Fruit fly (Drosophila melanogaster): Measurements from ENCODE around the gene Fpgs2.

The Fpgs2 gene

dm6 chr2L:3882172-3882571, 31.9 kb downstream of the Fpgs2 start (continued):
- TF ChIP-seq CG31441 (GFP tag; IDR thresholded peaks at IDR 0.05) (peak; percentile 34; the same call in 1 of the 2 replicates), ci (GFP tag; IDR thresholded peaks at IDR 0.05) (peak; percentile 70; the same call in 2 of the 3 replicates), Atf6 (GFP tag; IDR thresholded peaks at IDR 0.05) (peak; percentile 58; the same call in 1 of the 2 replicates), dati (GFP tag; IDR thresholded peaks at IDR 0.05) (no peak), CG13287 (GFP tag; IDR thresholded peaks at IDR 0.05; ENCODE audit: partially characterized antibody) (no peak), chif (GFP tag; optimal IDR thresholded peaks at IDR 0.05) (peak; percentile 12 to 25), tap (tag; optimal IDR thresholded peaks at IDR 0.05) (no peak), lab (GFP tag; optimal IDR thresholded peaks at IDR 0.05) (peak; percentile 54), psq (GFP tag; optimal IDR thresholded peaks at IDR 0.05) (no peak), sens (GFP tag) (peak; percentile 89), CG12942 (GFP tag; optimal IDR thresholded peaks at IDR 0.05) (peak; percentile 16), CG34422 (GFP tag; IDR thresholded peaks at IDR 0.05) (peak; percentile 47; the same call in 1 of the 3 replicates), Sox102F (GFP tag; optimal IDR thresholded peaks at IDR 0.05) (peak; percentile 66), CG14441 (GFP tag; IDR thresholded peaks at IDR 0.05) (no peak), Ets97D (GFP tag; optimal IDR thresholded peaks at IDR 0.05) (no peak), hb (GFP tag; IDR thresholded peaks at IDR 0.05; ENCODE audit: partially characterized antibody) (no peak), Sry-β (GFP tag; optimal IDR thresholded peaks at IDR 0.05) (no peak), Atf3 (GFP tag; optimal IDR thresholded peaks at IDR 0.05) (no peak), pum (GFP tag; optimal IDR thresholded peaks at IDR 0.05) (no peak), CG3847 (GFP tag; IDR thresholded peaks at IDR 0.05) (0 out of 2 replicates have a peak, but pooled peaks have one; percentile 32), Meics (GFP tag; optimal IDR thresholded peaks at IDR 0.05) (peak; percentile 30), Dfd (GFP tag; optimal IDR thresholded peaks at IDR 0.05) (no peak), row (GFP tag; IDR thresholded peaks at IDR 0.05) (peak; percentile 65), az2 (GFP tag; optimal IDR thresholded peaks at IDR 0.05) (peak; percentile 31), Rx (GFP tag; IDR thresholded peaks at IDR 0.05) (peak; percentile 45; the same call in 1 of the 2 replicates), Mes4 (GFP tag; optimal IDR thresholded peaks at IDR 0.05) (no peak), zf30C (GFP tag; optimal IDR thresholded peaks at IDR 0.05) (no peak), mam (GFP tag; optimal IDR thresholded peaks at IDR 0.05) (peak; percentile 2), CG9437 (GFP tag; optimal IDR thresholded peaks at IDR 0.05) (peak; percentile 18), tgo (GFP tag; IDR thresholded peaks at IDR 0.05) (peak; percentile 45; the same call in 2 of the 3 replicates), PHDP (tag; optimal IDR thresholded peaks at IDR 0.05) (peak; percentile 51), CG2116 (GFP tag; optimal IDR thresholded peaks at IDR 0.05) (no peak), cg (GFP tag; optimal IDR thresholded peaks at IDR 0.05) (no peak), CG32532 (GFP tag; IDR thresholded peaks at IDR 0.05) (peak; percentile 46; the same call in 1 of the 2 replicates), CG3995 (GFP tag; optimal IDR thresholded peaks at IDR 0.05) (no peak), lmd (GFP tag; IDR thresholded peaks at IDR 0.05) (peak; percentile 54; the same call in 1 of the 2 replicates), MBD-R2 (GFP tag; IDR thresholded peaks at IDR 0.05) (peak; percentile 28; the same call in 1 of the 2 replicates), CG1603 (tag; optimal IDR thresholded peaks at IDR 0.05) (peak; percentile 43), chn (GFP tag; optimal IDR thresholded peaks at IDR 0.05) (no peak), ttk (GFP tag; IDR thresholded peaks at IDR 0.05) (0 out of 2 replicates have a peak, but pooled peaks have one; percentile 37), cwo (GFP tag; optimal IDR thresholded peaks at IDR 0.05) (peak; percentile 11), CG9727 (GFP tag; optimal IDR thresholded peaks at IDR 0.05) (peak; percentile 31), hkb (optimal IDR thresholded peaks at IDR 0.05) (no peak), hkb (GFP tag; IDR thresholded peaks at IDR 0.05) (peak; percentile 66), Aef1 (GFP tag; IDR thresholded peaks at IDR 0.05) (0 out of 3 replicates have a peak, but pooled peaks have one; percentile 15), CG9932 (GFP tag; IDR thresholded peaks at IDR 0.05) (no peak), CG31224 (GFP tag; IDR thresholded peaks at IDR 0.05) (0 out of 2 replicates have a peak, but pooled peaks have one; percentile 16), B-H1 (GFP tag; IDR thresholded peaks at IDR 0.05) (peak; percentile 23; the same call in 1 of the 3 replicates), Dek (tag; optimal IDR thresholded peaks at IDR 0.05) (peak; percentile 24), Drgx (GFP tag; IDR thresholded peaks at IDR 0.05) (peak; percentile 75), wek (GFP tag; optimal IDR thresholded peaks at IDR 0.05) (no peak)

All from whole organism, embryonic.